Worm (Caenorhabditis elegans) whole organism, L3 larva: ENCODE results near the gene F47C12.7.
A peak's percentile ranks its signal among the peaks of the same experiment; 100 is the strongest.

Experiments used
- R02D3.7 ChIP-seq: fragments of 150-350 bp; optimal IDR thresholded peaks from 2 replicates; lab custom pipeline; 2014; ENCODE audit warnings: missing biosample characterization, missing genetic modification characterization
- ZK546.5 ChIP-seq: sonication (generic microtip); optimal IDR thresholded peaks from 2 replicates; lab custom pipeline; 2017; ENCODE audit warnings: missing biosample characterization, missing genetic modification characterization
- aly-2 ChIP-seq: fragments of 150-350 bp; optimal IDR thresholded peaks from 2 replicates; lab custom pipeline; 2014; ENCODE audit warnings: missing biosample characterization, missing genetic modification characterization
- ama-1 ChIP-seq: fragments of 150-350 bp; optimal IDR thresholded peaks from 2 replicates; lab custom pipeline; 2018
- ceh-16 ChIP-seq: sonication (generic microtip); optimal IDR thresholded peaks from 2 replicates; lab custom pipeline; 2017; ENCODE audit warnings: missing biosample characterization, missing genetic modification characterization
- ceh-28 ChIP-seq: fragments of 150-350 bp; optimal IDR thresholded peaks from 2 replicates; lab custom pipeline; 2014; ENCODE audit warnings: missing biosample characterization, missing genetic modification reagents, missing genetic modification characterization
- ceh-82 ChIP-seq: fragments of 150-350 bp; optimal IDR thresholded peaks from 2 replicates; lab custom pipeline; 2014; ENCODE audit warnings: missing biosample characterization, missing genetic modification characterization
- ceh-9 ChIP-seq: sonication (generic microtip); optimal IDR thresholded peaks from 2 replicates; lab custom pipeline; 2018; ENCODE audit warnings: missing biosample characterization, missing genetic modification characterization
- daf-12 ChIP-seq: fragments of 150-350 bp; optimal IDR thresholded peaks from 2 replicates; lab custom pipeline; 2014; ENCODE audit warnings: missing biosample characterization, missing genetic modification reagents, missing genetic modification characterization
- egl-27 ChIP-seq: sonication (generic microtip); optimal IDR thresholded peaks from 4 replicates; lab custom pipeline; 2017; ENCODE audit warnings: missing biosample characterization, missing genetic modification reagents, missing genetic modification characterization
- egl-5 ChIP-seq: fragments of 150-350 bp; optimal IDR thresholded peaks from 2 replicates; lab custom pipeline; 2017; ENCODE audit warnings: missing biosample characterization, missing genetic modification reagents, missing genetic modification characterization, inconsistent platforms
- elt-1 ChIP-seq: fragments of 150-350 bp; optimal IDR thresholded peaks from 2 replicates; lab custom pipeline; 2014; ENCODE audit warnings: missing biosample characterization, missing genetic modification characterization
- elt-2 ChIP-seq: sonication (generic microtip); optimal IDR thresholded peaks from 2 replicates; lab custom pipeline; 2016; ENCODE audit warnings: missing genetic modification reagents, mild to moderate bottlenecking, missing genetic modification characterization, missing compliant biosample characterization
- elt-3 ChIP-seq, 3 experiments: fragments of 150-350 bp in 1 of 3; sonication (generic microtip) in 2 of 3; optimal IDR thresholded peaks; 2 replicates in 2 of 3; 4 replicates in 1 of 3; lab custom pipeline; 2014 to 2017; ENCODE audit warnings: missing biosample characterization in 3 of 3, missing genetic modification characterization in 3 of 3
- eor-1 ChIP-seq, 2 experiments: fragments of 150-350 bp; optimal IDR thresholded peaks; 2 replicates each; lab custom pipeline; 2014 to 2018; ENCODE audit warnings: missing biosample characterization in 2 of 2, missing genetic modification characterization in 2 of 2
- fkh-10 ChIP-seq: sonication (generic microtip); optimal IDR thresholded peaks from 2 replicates; lab custom pipeline; 2017; ENCODE audit warnings: missing biosample characterization, missing genetic modification reagents, missing genetic modification characterization
- fkh-2 ChIP-seq: fragments of 150-350 bp; optimal IDR thresholded peaks from 2 replicates; lab custom pipeline; 2014; ENCODE audit warnings: missing biosample characterization, missing genetic modification reagents, missing genetic modification characterization
- fos-1 ChIP-seq: fragments of 150-350 bp; optimal IDR thresholded peaks from 2 replicates; lab custom pipeline; 2014; ENCODE audit warnings: missing biosample characterization, missing genetic modification characterization
- hmg-11 ChIP-seq: sonication (generic microtip); optimal IDR thresholded peaks from 2 replicates; lab custom pipeline; 2016; ENCODE audit warnings: missing genetic modification characterization, missing compliant biosample characterization
- jun-1 ChIP-seq: fragments of 150-350 bp; optimal IDR thresholded peaks from 2 replicates; lab custom pipeline; 2014; ENCODE audit warnings: missing biosample characterization, missing genetic modification reagents, missing genetic modification characterization
- lin-15B ChIP-seq: fragments of 150-350 bp; optimal IDR thresholded peaks from 2 replicates; lab custom pipeline; 2014; ENCODE audit warnings: missing biosample characterization, missing genetic modification characterization
- lin-39 ChIP-seq: fragments of 150-350 bp; optimal IDR thresholded peaks from 2 replicates; lab custom pipeline; 2018; ENCODE audit warnings: missing biosample characterization, missing genetic modification reagents, missing genetic modification characterization
- lsy-12 ChIP-seq: sonication (generic microtip); optimal IDR thresholded peaks from 2 replicates; lab custom pipeline; 2016; ENCODE audit warnings: mild to moderate bottlenecking, missing genetic modification characterization, missing compliant biosample characterization
- mdl-1 ChIP-seq: fragments of 150-350 bp; optimal IDR thresholded peaks from 2 replicates; lab custom pipeline; 2014; ENCODE audit warnings: missing biosample characterization, missing genetic modification characterization
- mml-1 ChIP-seq: fragments of 150-350 bp; sonication (generic microtip); optimal IDR thresholded peaks from 3 replicates; lab custom pipeline; 2014; ENCODE audit warnings: missing biosample characterization, missing genetic modification characterization
- nhr-11 ChIP-seq: fragments of 150-350 bp; optimal IDR thresholded peaks from 2 replicates; lab custom pipeline; 2014; ENCODE audit warnings: missing biosample characterization, missing genetic modification characterization
- nhr-12 ChIP-seq: fragments of 150-350 bp; optimal IDR thresholded peaks from 2 replicates; lab custom pipeline; 2014; ENCODE audit warnings: missing biosample characterization, missing genetic modification characterization
- nhr-23 ChIP-seq: fragments of 150-350 bp; optimal IDR thresholded peaks from 2 replicates; lab custom pipeline; 2014; ENCODE audit warnings: missing biosample characterization, missing genetic modification reagents, missing genetic modification characterization
- nhr-237 ChIP-seq: fragments of 150-350 bp; optimal IDR thresholded peaks from 2 replicates; lab custom pipeline; 2014; ENCODE audit warnings: missing biosample characterization, missing genetic modification characterization
- nhr-25 ChIP-seq: sonication (generic microtip); optimal IDR thresholded peaks from 2 replicates; lab custom pipeline; 2017; ENCODE audit warnings: missing biosample characterization, missing genetic modification characterization
- nhr-28 ChIP-seq: fragments of 150-350 bp; optimal IDR thresholded peaks from 2 replicates; lab custom pipeline; 2014; ENCODE audit warnings: missing biosample characterization, missing genetic modification characterization
- nhr-43 ChIP-seq: sonication (generic microtip); optimal IDR thresholded peaks from 2 replicates; lab custom pipeline; 2016; ENCODE audit warnings: mild to moderate bottlenecking, missing genetic modification characterization, missing compliant biosample characterization; ENCODE audit not compliant: poor library complexity, severe bottlenecking
- nhr-67 ChIP-seq: fragments of 150-350 bp; optimal IDR thresholded peaks from 2 replicates; lab custom pipeline; 2014; ENCODE audit warnings: missing biosample characterization, missing genetic modification characterization
- nhr-76 ChIP-seq: fragments of 150-350 bp; sonication (generic microtip); optimal IDR thresholded peaks from 5 replicates; lab custom pipeline; 2014; ENCODE audit warnings: missing biosample characterization, missing genetic modification characterization
- nhr-77 ChIP-seq: fragments of 150-350 bp; optimal IDR thresholded peaks from 2 replicates; lab custom pipeline; 2014; ENCODE audit warnings: missing biosample characterization, missing genetic modification characterization
- pha-4 ChIP-seq: fragments of 150-350 bp; optimal IDR thresholded peaks from 2 replicates; lab custom pipeline; 2014; ENCODE audit warnings: missing biosample characterization, missing genetic modification reagents, missing genetic modification characterization
- pqm-1 ChIP-seq: fragments of 150-350 bp; optimal IDR thresholded peaks from 2 replicates; lab custom pipeline; 2017; ENCODE audit warnings: missing biosample characterization, missing genetic modification characterization, inconsistent platforms
- sea-2 ChIP-seq: fragments of 150-350 bp; sonication (generic microtip); optimal IDR thresholded peaks from 4 replicates; lab custom pipeline; 2014; ENCODE audit warnings: missing biosample characterization, missing genetic modification reagents, missing genetic modification characterization
- skn-1 ChIP-seq: fragments of 150-350 bp; optimal IDR thresholded peaks from 2 replicates; lab custom pipeline; 2014; ENCODE audit warnings: missing biosample characterization, missing genetic modification characterization
- snpc-4 ChIP-seq: fragments of 150-350 bp; optimal IDR thresholded peaks from 2 replicates; lab custom pipeline; 2014; ENCODE audit warnings: missing biosample characterization, missing genetic modification characterization
- tbx-2 ChIP-seq: sonication (generic microtip); optimal IDR thresholded peaks from 2 replicates; lab custom pipeline; 2016; ENCODE audit warnings: mild to moderate bottlenecking, missing genetic modification characterization, missing compliant biosample characterization
- unc-39 ChIP-seq: sonication (generic microtip); optimal IDR thresholded peaks from 4 replicates; lab custom pipeline; 2017; ENCODE audit warnings: missing biosample characterization, missing genetic modification characterization
- unc-62 ChIP-seq: fragments of 150-350 bp; sonication (generic microtip); optimal IDR thresholded peaks from 4 replicates; lab custom pipeline; 2014; ENCODE audit warnings: missing biosample characterization, missing genetic modification reagents, missing genetic modification characterization
- zag-1 ChIP-seq: fragments of 150-350 bp; optimal IDR thresholded peaks from 2 replicates; lab custom pipeline; 2014; ENCODE audit warnings: missing biosample characterization, missing genetic modification characterization
- ztf-11 ChIP-seq: fragments of 150-350 bp; optimal IDR thresholded peaks from 2 replicates; lab custom pipeline; 2014; ENCODE audit warnings: missing biosample characterization, missing genetic modification characterization
- ztf-4 ChIP-seq: fragments of 150-350 bp; optimal IDR thresholded peaks from 2 replicates; lab custom pipeline; 2014; ENCODE audit warnings: missing biosample characterization, missing genetic modification characterization

The F47C12.7 gene

ce11 chrIV:4030917-4031599 is 35.8 kb upstream of the F47C12.7 start (continued):
- no peak for TF ChIP-seq skn-1
- TF ChIP-seq ama-1 (lab: Kevin White, UChicago), result no peak
- TF ChIP-seq ceh-28 (tag; lab: Kevin White, UChicago), result no peak
- TF ChIP-seq nhr-28 (tag; lab: Kevin White, UChicago), result no peak
- peak; percentile 56 for TF ChIP-seq nhr-43 (tag; lab: Kevin White, UChicago)
- TF ChIP-seq elt-2, result no peak
- no peak for TF ChIP-seq ceh-16 (tag; lab: Kevin White, UChicago)
- TF ChIP-seq nhr-11 (tag; lab: Kevin White, UChicago), result no peak
- TF ChIP-seq unc-62, result peak; percentile 48
- no peak for TF ChIP-seq lsy-12 (tag; lab: Kevin White, UChicago)
- no peak for TF ChIP-seq nhr-67 (tag; lab: Kevin White, UChicago)
- no peak for TF ChIP-seq lin-39 (tag; lab: Kevin White, UChicago)
- no peak for TF ChIP-seq ztf-4
- no peak for TF ChIP-seq nhr-76 (tag; lab: Kevin White, UChicago)
- no peak for TF ChIP-seq fkh-10 (GFP tag; lab: Kevin White, UChicago)
- peak in 1 of 3 experiments; percentile 15 for TF ChIP-seq elt-3 (tag; optimal IDR thresholded peaks at IDR 0.05; lab: Kevin White, UChicago)
- TF ChIP-seq ceh-9, result no peak
- TF ChIP-seq, all 47 proteins: peak for 8

- TF ChIP-seq fkh-2 (tag; lab: Kevin White, UChicago) (no peak), jun-1 (tag; lab: Kevin White, UChicago) (peak; percentile 15), tbx-2 (tag; lab: Kevin White, UChicago) (no peak), ama-1 (lab: Kevin White, UChicago) (peak; percentile 60), elt-2 (peak; percentile 75), eor-1 (tag; optimal IDR thresholded peaks at IDR 0.05; lab: Kevin White, UChicago) (no peak), nhr-25 (tag; lab: Kevin White, UChicago) (peak; percentile 33), nhr-67 (tag; lab: Kevin White, UChicago) (no peak), hmg-11 (no peak), lsy-12 (tag; lab: Kevin White, UChicago) (no peak), pqm-1 (tag; lab: Kevin White, UChicago) (peak; percentile 41)
Observed at ce11 chrIV:4029288-4029687, 34.0 kb upstream of the F47C12.7 start.

- no peak for TF ChIP-seq ceh-28 (tag; lab: Kevin White, UChicago)
- no peak for TF ChIP-seq ztf-11
- TF ChIP-seq nhr-237 (tag; lab: Kevin White, UChicago), result no peak
- TF ChIP-seq ama-1 (lab: Kevin White, UChicago), result peak; percentile 26
- peak; percentile 55 for TF ChIP-seq nhr-23 (tag; lab: Kevin White, UChicago)
- peak; percentile 40 for TF ChIP-seq mdl-1
- TF ChIP-seq elt-1, result peak; percentile 17
- TF ChIP-seq elt-3 (tag; optimal IDR thresholded peaks at IDR 0.05; lab: Kevin White, UChicago), result no peak
- TF ChIP-seq eor-1 (tag; optimal IDR thresholded peaks at IDR 0.05; lab: Kevin White, UChicago), result no peak
- TF ChIP-seq R02D3.7 (tag; lab: Kevin White, UChicago), result no peak
- TF ChIP-seq ZK546.5 (tag; lab: Kevin White, UChicago), result no peak
- peak; percentile 84 for TF ChIP-seq elt-2
- TF ChIP-seq pha-4, result peak; percentile 77
- TF ChIP-seq ceh-16 (tag; lab: Kevin White, UChicago), result no peak
- TF ChIP-seq pqm-1 (tag; lab: Kevin White, UChicago), result peak; percentile 22
- TF ChIP-seq mml-1 (tag; lab: Kevin White, UChicago), result no peak
- peak; percentile 47 for TF ChIP-seq hmg-11
- TF ChIP-seq sea-2, result no peak
- no peak for TF ChIP-seq nhr-11 (tag; lab: Kevin White, UChicago)
- peak; percentile 3 for TF ChIP-seq lin-15B (tag; lab: Kevin White, UChicago)
- TF ChIP-seq nhr-28 (tag; lab: Kevin White, UChicago), result no peak
- no peak for TF ChIP-seq nhr-77
- no peak for TF ChIP-seq daf-12 (tag; lab: Kevin White, UChicago)
- TF ChIP-seq zag-1, result no peak
- TF ChIP-seq nhr-12, result no peak
- TF ChIP-seq egl-5 (tag; lab: Kevin White, UChicago), result no peak
- no peak for TF ChIP-seq fos-1 (tag; lab: Kevin White, UChicago)
- TF ChIP-seq aly-2 (tag; lab: Kevin White, UChicago), result no peak
- peak; percentile 41 for TF ChIP-seq nhr-43 (tag; lab: Kevin White, UChicago)
- TF ChIP-seq jun-1 (tag; lab: Kevin White, UChicago), result peak; percentile 54
- TF ChIP-seq unc-39 (tag; lab: Kevin White, UChicago), result no peak
- TF ChIP-seq ceh-82 (tag; lab: Kevin White, UChicago), result no peak
- TF ChIP-seq tbx-2 (tag; lab: Kevin White, UChicago), result peak; percentile 26
- TF ChIP-seq lsy-12 (tag; lab: Kevin White, UChicago), result no peak
- TF ChIP-seq snpc-4 (tag; lab: Kevin White, UChicago), result peak; percentile 62
- TF ChIP-seq ceh-9, result no peak
- peak; percentile 78 for TF ChIP-seq skn-1
- peak; percentile 91 for TF ChIP-seq lin-39 (tag; lab: Kevin White, UChicago)
- peak; percentile 89 for TF ChIP-seq nhr-25 (tag; lab: Kevin White, UChicago)
- peak; percentile 59 for TF ChIP-seq egl-27 (tag; lab: Kevin White, UChicago)
- no peak for TF ChIP-seq nhr-67 (tag; lab: Kevin White, UChicago)
- TF ChIP-seq fkh-2 (tag; lab: Kevin White, UChicago), result no peak
- no peak for TF ChIP-seq nhr-76 (tag; lab: Kevin White, UChicago)
Observed at ce11 chrIV:4028177-4028576, 32.9 kb upstream of the F47C12.7 start.
